Fruit fly (Drosophila melanogaster): ENCODE results near the gene Vha68-2.

dm6 chr2L:13021020-13021781 is 47.1 kb downstream of the Vha68-2 start, which contains the start of gene CG9933:
- TF ChIP-seq CG9705 (GFP tag; optimal IDR thresholded peaks at IDR 0.05) (no peak), Hr83 (GFP tag; optimal IDR thresholded peaks at IDR 0.05; ENCODE audit: poor library complexity, severe bottlenecking) (no peak)
